Fruit fly (Drosophila melanogaster) S2 (cell line): ENCODE results near the gene CG15336.

ENCODE experiments used
- CG8478 ChIP-seq: fragments of >200 bp; optimal IDR thresholded peaks from 2 replicates; lab custom pipeline; 2018
- CTCF ChIP-seq, 2 experiments: fragments of >200 bp; optimal IDR thresholded peaks; 2 replicates each; lab custom pipeline; 2018

DNA sequence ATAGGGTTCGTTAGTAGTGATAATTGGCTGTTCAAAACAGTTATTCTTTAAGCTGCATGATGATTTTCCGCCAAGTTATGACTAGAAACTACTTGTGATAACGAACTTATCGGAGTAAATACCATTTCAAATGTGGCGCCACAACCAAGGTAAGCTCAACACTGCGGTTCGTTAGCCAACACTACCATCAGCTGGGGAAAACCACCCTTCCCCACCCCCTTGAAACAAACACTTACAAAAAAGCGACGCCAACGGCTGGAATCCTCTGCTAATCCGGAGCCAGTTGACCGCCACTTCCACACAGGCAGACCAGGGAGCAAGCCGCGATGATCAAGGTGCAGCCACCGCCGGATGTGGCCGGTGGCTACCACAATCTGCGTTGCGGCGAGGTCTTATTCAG is 5.0 kb downstream of the CG15336 start, which contains the start of gene CG18262:
- TF ChIP-seq CG8478 (lab: Kevin White, UChicago): no peak
- TF ChIP-seq CTCF (optimal IDR thresholded peaks at IDR 0.05; lab: Kevin White, UChicago): no peak
